Fruit fly (Drosophila melanogaster): ENCODE data around the gene ome.

ome gene

DNA sequence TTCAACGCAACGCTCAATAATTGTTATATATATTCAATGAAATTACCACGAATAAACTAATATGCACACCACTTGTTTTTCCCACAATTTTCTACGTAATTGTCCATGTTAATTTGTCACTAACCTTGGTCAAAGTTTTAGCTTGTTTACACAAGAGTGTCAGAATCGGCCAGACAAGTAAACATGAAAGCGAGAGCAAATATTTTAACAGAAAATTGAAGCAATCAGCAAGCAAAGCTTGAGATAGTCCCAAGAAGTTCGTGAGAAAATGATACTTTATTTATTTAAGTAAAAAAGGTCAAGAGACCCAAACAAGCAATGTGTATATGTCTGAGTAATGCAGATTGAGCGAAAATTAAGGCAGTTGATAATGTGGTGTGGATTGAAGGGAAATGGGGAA, 35.4 kb downstream of the ome start (continued):
- TF ChIP-seq CG13287 (GFP tag; IDR thresholded peaks at IDR 0.05; ENCODE audit: partially characterized antibody): no peak
- no peak for TF ChIP-seq CG17912 (GFP tag; optimal IDR thresholded peaks at IDR 0.05)
- TF ChIP-seq CG15514 (GFP tag; optimal IDR thresholded peaks at IDR 0.05): peak; percentile 70
- TF ChIP-seq eve (GFP tag; optimal IDR thresholded peaks at IDR 0.05): no peak
- TF ChIP-seq CG1603 (tag; optimal IDR thresholded peaks at IDR 0.05): peak; percentile 27
- no peak for TF ChIP-seq ftz-f1 (GFP tag; optimal IDR thresholded peaks at IDR 0.05)
- peak; percentile 53 for TF ChIP-seq CG1647 (GFP tag; optimal IDR thresholded peaks at IDR 0.05)
- peak; percentile 70 for TF ChIP-seq PHDP (tag; optimal IDR thresholded peaks at IDR 0.05)
- peak; percentile 59 for TF ChIP-seq CG13296 (GFP tag; optimal IDR thresholded peaks at IDR 0.05)
- peak; percentile 54 for TF ChIP-seq gem (tag; optimal IDR thresholded peaks at IDR 0.05)
- TF ChIP-seq lov (optimal IDR thresholded peaks at IDR 0.05): no peak
- no peak for TF ChIP-seq lov (GFP tag; IDR thresholded peaks at IDR 0.05)
- no peak for TF ChIP-seq CG30431 (GFP tag; optimal IDR thresholded peaks at IDR 0.05)
- TF ChIP-seq prd (optimal IDR thresholded peaks at IDR 0.05): no peak
- no peak for TF ChIP-seq prd (GFP tag; IDR thresholded peaks at IDR 0.05)
- TF ChIP-seq aop (GFP tag; IDR thresholded peaks at IDR 0.05): no peak
- peak; percentile 18; the same call in 1 of the 3 replicates for TF ChIP-seq B-H1 (GFP tag; IDR thresholded peaks at IDR 0.05)
- peak in 1 of 2 experiments; percentile 64 for TF ChIP-seq chif (GFP tag; optimal IDR thresholded peaks at IDR 0.05)
- no peak for TF ChIP-seq Ptx1 (GFP tag; IDR thresholded peaks at IDR 0.05)
- no peak for TF ChIP-seq CG16815 (GFP tag; optimal IDR thresholded peaks at IDR 0.05)
- TF ChIP-seq az2 (GFP tag; optimal IDR thresholded peaks at IDR 0.05): no peak
- peak; percentile 74 for TF ChIP-seq CG1792 (GFP tag; optimal IDR thresholded peaks at IDR 0.05)
- no peak for TF ChIP-seq Sry-β (GFP tag; optimal IDR thresholded peaks at IDR 0.05)
- TF ChIP-seq CG15269 (tag; optimal IDR thresholded peaks at IDR 0.05): peak; percentile 35
- peak; percentile 62 for TF ChIP-seq CHES-1-like (GFP tag; optimal IDR thresholded peaks at IDR 0.05)
- peak; percentile 45; the same call in 1 of the 2 replicates for TF ChIP-seq Rfx (GFP tag; IDR thresholded peaks at IDR 0.05)
- TF ChIP-seq jumu (GFP tag; optimal IDR thresholded peaks at IDR 0.05): no peak
- TF ChIP-seq CG1529 (GFP tag; optimal IDR thresholded peaks at IDR 0.05): no peak
- TF ChIP-seq bcd (GFP tag; optimal IDR thresholded peaks at IDR 0.05): peak; percentile 18
- peak; percentile 46 for TF ChIP-seq CG11504 (tag; optimal IDR thresholded peaks at IDR 0.05)
- TF ChIP-seq slou (GFP tag; optimal IDR thresholded peaks at IDR 0.05): peak; percentile 46
- peak; percentile 47 for TF ChIP-seq CG3838 (GFP tag; optimal IDR thresholded peaks at IDR 0.05)
- peak; percentile 90 for TF ChIP-seq sens (GFP tag)
- no peak for TF ChIP-seq CG5245 (GFP tag; optimal IDR thresholded peaks at IDR 0.05)
- no peak for TF ChIP-seq abd-A (tag; optimal IDR thresholded peaks at IDR 0.05)
- no peak for TF ChIP-seq usp (GFP tag; optimal IDR thresholded peaks at IDR 0.05)
- TF ChIP-seq Camta (GFP tag; optimal IDR thresholded peaks at IDR 0.05): peak; percentile 53
- no peak for TF ChIP-seq MBD-R2 (GFP tag; IDR thresholded peaks at IDR 0.05)
- 0 out of 2 replicates have a peak, but pooled peaks have one; percentile 6 for TF ChIP-seq CG4730 (GFP tag; IDR thresholded peaks at IDR 0.05)
- peak; percentile 23; the same call in 1 of the 2 replicates for TF ChIP-seq E2f2 (GFP tag; IDR thresholded peaks at IDR 0.05)
- TF ChIP-seq H2.0 (GFP tag; IDR thresholded peaks at IDR 0.05): no peak
- peak; percentile 22 for TF ChIP-seq CG15601 (tag; optimal IDR thresholded peaks at IDR 0.05)
- peak; percentile 14 for TF ChIP-seq nau (GFP tag; optimal IDR thresholded peaks at IDR 0.05)
- TF ChIP-seq CG6813 (GFP tag; optimal IDR thresholded peaks at IDR 0.05): peak; percentile 50
- TF ChIP-seq pfk (GFP tag; optimal IDR thresholded peaks at IDR 0.05): no peak
- 0 out of 3 replicates have a peak, but pooled peaks have one; percentile 43 for TF ChIP-seq ci (GFP tag; IDR thresholded peaks at IDR 0.05)
- TF ChIP-seq Dref (GFP tag; IDR thresholded peaks at IDR 0.05): no peak
- peak; percentile 10 for TF ChIP-seq CG3407 (GFP tag; optimal IDR thresholded peaks at IDR 0.05)
- no peak; the same call in 1 of the 2 replicates for TF ChIP-seq CG32532 (GFP tag; IDR thresholded peaks at IDR 0.05)
- no peak for TF ChIP-seq ash1 (GFP tag; optimal IDR thresholded peaks at IDR 0.05)
- TF ChIP-seq chn (GFP tag; optimal IDR thresholded peaks at IDR 0.05): no peak
- TF ChIP-seq Gsc (GFP tag; IDR thresholded peaks at IDR 0.05): no peak

Data from whole organism, embryonic.